Fruit fly (Drosophila melanogaster): Measurements from ENCODE around the gene Rcd4.

DNA sequence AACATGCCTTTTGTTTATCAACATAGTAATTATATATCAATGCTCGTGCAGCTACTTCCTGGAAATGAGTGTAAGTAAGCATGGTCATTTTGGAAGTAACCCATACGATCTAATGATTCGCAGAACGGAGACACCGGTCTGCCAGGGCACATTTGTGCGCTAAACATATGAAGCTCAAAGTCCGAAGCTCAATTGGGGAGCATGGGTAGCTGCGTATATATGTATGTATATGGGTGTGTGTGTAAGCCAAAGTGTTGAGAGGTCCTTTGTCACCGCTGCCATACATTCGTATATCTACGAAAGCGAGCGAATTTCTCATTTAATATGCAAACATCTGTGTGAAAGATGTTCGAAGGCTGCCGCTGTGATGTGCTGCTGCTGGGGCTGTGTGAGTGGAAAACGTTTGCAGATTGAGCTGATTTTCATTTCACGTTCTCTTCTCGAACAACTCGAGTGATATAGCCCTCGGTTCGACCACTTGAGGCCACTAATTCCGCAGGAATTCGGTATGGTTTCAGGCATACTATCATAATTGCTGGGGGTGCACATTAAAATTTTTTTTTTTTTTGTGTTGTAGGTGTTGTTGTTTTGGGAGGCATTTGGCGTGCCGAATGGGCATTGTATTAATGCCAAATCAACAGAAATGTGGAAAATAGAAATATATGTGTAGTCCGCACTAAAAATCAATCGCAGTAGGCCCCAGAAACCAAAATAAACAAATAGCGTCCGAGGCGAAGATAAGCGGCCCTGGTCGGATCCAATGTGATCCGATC is 35.6 kb downstream of the Rcd4 start:
- TF ChIP-seq CTCF (optimal IDR thresholded peaks at IDR 0.05) (no peak), CG8478 (optimal IDR thresholded peaks at IDR 0.05) (peak; percentile 23)
